Worm (Caenorhabditis elegans) whole organism, L4 larva: ENCODE results near the gene his-62.

Source experiments
- ces-1 ChIP-seq: fragments of 150-350 bp; sonication (generic microtip); optimal IDR thresholded peaks from 4 replicates; lab custom pipeline; 2014; ENCODE audit warnings: missing biosample characterization, missing genetic modification reagents, missing genetic modification characterization
- lin-29 ChIP-seq: fragments of 200-800 bp; sonication (Bioruptor generic); IDR thresholded peaks from 2 replicates; pipeline ENCODE4 v1.3.6; 2022; ENCODE audit warnings: missing genetic modification reagents, missing genetic modification characterization, missing compliant biosample characterization
- spr-1 ChIP-seq: sonication (generic microtip); optimal IDR thresholded peaks from 2 replicates; lab custom pipeline; 2016; ENCODE audit warnings: mild to moderate bottlenecking, missing genetic modification characterization, missing compliant biosample characterization

ce11 chrIV:7465857-7466256 lies 20.5 kb upstream of the his-62 start, which contains the start of gene F13B6.3:
- TF ChIP-seq spr-1 (tag; lab: Kevin White, UChicago) (no peak), lin-29 (GFP tag; lab: Robert Waterston, UW) (no peak), ces-1 (no peak)
